Fruit fly (Drosophila melanogaster) whole organism, embryonic: ENCODE data around the gene CG13028.

Experiments used
- Asciz ChIP-seq: fragments of 200-800 bp; sonication (Bioruptor generic); optimal IDR thresholded peaks from 2 replicates; lab custom pipeline; 2017; ENCODE audit warnings: missing biosample characterization, mild to moderate bottlenecking, missing genetic modification characterization, missing genetic modification reagents
- Blimp-1 ChIP-seq: fragments of 200-800 bp; sonication (Bioruptor generic); optimal IDR thresholded peaks from 3 replicates; lab custom pipeline; 2018; ENCODE audit warnings: missing biosample characterization, missing genetic modification characterization, mild to moderate bottlenecking, moderate library complexity, missing genetic modification reagents
- Bteb2 ChIP-seq: fragments of 200-800 bp; sonication (Bioruptor generic); optimal IDR thresholded peaks from 2 replicates; lab custom pipeline; 2016; ENCODE audit warnings: missing biosample characterization, missing genetic modification characterization
- CG10147 ChIP-seq: fragments of 200-800 bp; sonication (Bioruptor generic); optimal IDR thresholded peaks from 2 replicates; lab custom pipeline; 2019; ENCODE audit warnings: missing biosample characterization, mild to moderate bottlenecking, missing genetic modification characterization, moderate library complexity
- CG11093 ChIP-seq: fragments of 200-800 bp; sonication (Bioruptor generic); IDR thresholded peaks from 3 replicates; pipeline ENCODE4 v1.3.6; 2022; ENCODE audit warnings: missing biosample characterization, missing genetic modification characterization
- CG11456 ChIP-seq: fragments of 200-800 bp; sonication (Bioruptor generic); IDR thresholded peaks from 3 replicates; pipeline ENCODE4 v1.3.6; 2022; ENCODE audit warnings: missing biosample characterization, missing genetic modification characterization
- CG12071 ChIP-seq: fragments of 200-800 bp; sonication (Bioruptor generic); optimal IDR thresholded peaks from 3 replicates; lab custom pipeline; 2018; ENCODE audit warnings: missing biosample characterization, mild to moderate bottlenecking, missing genetic modification characterization
- CG12104 ChIP-seq: fragments of 200-800 bp; sonication (Bioruptor generic); optimal IDR thresholded peaks from 3 replicates; lab custom pipeline; 2016; ENCODE audit warnings: missing biosample characterization, missing genetic modification characterization
- CG14667 ChIP-seq: fragments of 200-800 bp; sonication (Bioruptor generic); IDR thresholded peaks from 2 replicates; pipeline ENCODE4 v1.3.6; 2022; ENCODE audit warnings: missing biosample characterization, missing genetic modification characterization
- CG15269 ChIP-seq: fragments of 200-800 bp; sonication (Bioruptor generic); optimal IDR thresholded peaks from 2 replicates; lab custom pipeline; 2018; ENCODE audit warnings: missing biosample characterization, mild to moderate bottlenecking, missing genetic modification characterization, moderate library complexity
- CG15696 ChIP-seq: fragments of 200-800 bp; sonication (Bioruptor generic); optimal IDR thresholded peaks from 2 replicates; lab custom pipeline; 2019; ENCODE audit warnings: missing biosample characterization, mild to moderate bottlenecking, missing genetic modification characterization, moderate library complexity
- CG16863 ChIP-seq: fragments of 200-800 bp; sonication (Bioruptor generic); optimal IDR thresholded peaks from 3 replicates; lab custom pipeline; 2016; ENCODE audit warnings: missing biosample characterization, missing genetic modification characterization
- CG17829 ChIP-seq: fragments of 200-800 bp; optimal IDR thresholded peaks from 2 replicates; lab custom pipeline; 2019; ENCODE audit warnings: missing biosample characterization, mild to moderate bottlenecking, missing genetic modification characterization, moderate library complexity
- CG18599 ChIP-seq: fragments of 200-800 bp; sonication (Bioruptor generic); optimal IDR thresholded peaks from 3 replicates; lab custom pipeline; 2017; ENCODE audit warnings: missing biosample characterization, missing genetic modification characterization, mild to moderate bottlenecking, moderate library complexity, missing genetic modification reagents
- CG2712 ChIP-seq: fragments of 200-800 bp; optimal IDR thresholded peaks from 3 replicates; lab custom pipeline; 2019; ENCODE audit warnings: missing biosample characterization, mild to moderate bottlenecking, missing genetic modification characterization, moderate library complexity
- CG30020 ChIP-seq: fragments of 200-800 bp; optimal IDR thresholded peaks from 2 replicates; lab custom pipeline; 2019; ENCODE audit warnings: missing biosample characterization, mild to moderate bottlenecking, missing genetic modification characterization, moderate library complexity
- CG31441 ChIP-seq: fragments of 200-800 bp; sonication (Bioruptor generic); IDR thresholded peaks from 2 replicates; pipeline ENCODE4 v1.3.6; 2022; ENCODE audit warnings: missing biosample characterization, missing genetic modification characterization
- CG32767 ChIP-seq: fragments of 200-800 bp; sonication (Bioruptor generic); IDR thresholded peaks from 2 replicates; pipeline ENCODE4 v1.3.6; 2022; ENCODE audit warnings: missing biosample characterization, missing genetic modification characterization
- CG34376 ChIP-seq: fragments of 200-800 bp; sonication (Bioruptor generic); optimal IDR thresholded peaks from 2 replicates; lab custom pipeline; 2018; ENCODE audit warnings: missing biosample characterization, mild to moderate bottlenecking, missing genetic modification characterization
- CG7839 ChIP-seq: fragments of 200-800 bp; sonication (Bioruptor generic); optimal IDR thresholded peaks from 3 replicates; lab custom pipeline; 2018; ENCODE audit warnings: missing biosample characterization, mild to moderate bottlenecking, missing genetic modification characterization, moderate library complexity
- CG9609 ChIP-seq: fragments of 200-800 bp; sonication (Bioruptor generic); optimal IDR thresholded peaks from 3 replicates; lab custom pipeline; 2016; ENCODE audit warnings: missing biosample characterization, missing genetic modification characterization
- Camta ChIP-seq: fragments of 200-800 bp; sonication (Bioruptor generic); optimal IDR thresholded peaks from 2 replicates; lab custom pipeline; 2016; ENCODE audit warnings: missing biosample characterization, missing genetic modification characterization
- CoRest ChIP-seq: fragments of 200-800 bp; sonication (Bioruptor generic); optimal IDR thresholded peaks from 3 replicates; lab custom pipeline; 2018; ENCODE audit warnings: missing biosample characterization, mild to moderate bottlenecking, missing genetic modification characterization, moderate library complexity
- Deaf1 ChIP-seq: fragments of 200-800 bp; optimal IDR thresholded peaks from 3 replicates; lab custom pipeline; 2019; ENCODE audit warnings: missing biosample characterization, mild to moderate bottlenecking, missing genetic modification characterization, moderate library complexity
- HLH3B ChIP-seq: fragments of 200-800 bp; sonication (Bioruptor generic); IDR thresholded peaks from 2 replicates; pipeline ENCODE4 v1.3.6; 2022; ENCODE audit warnings: missing biosample characterization, missing genetic modification characterization
- Hr78 ChIP-seq, 2 experiments: fragments of 200-800 bp in 1 of 2; fragments of >200 bp in 1 of 2; sonication (Bioruptor generic) in 1 of 2; optimal IDR thresholded peaks; 2 replicates each; lab custom pipeline; 2017 to 2019; ENCODE audit warnings: missing biosample characterization in 2 of 2, missing genetic modification characterization in 2 of 2, mild to moderate bottlenecking in 1 of 2, moderate library complexity in 1 of 2
- MBD-R2 ChIP-seq: fragments of 200-800 bp; sonication (Bioruptor generic); IDR thresholded peaks from 2 replicates; pipeline ENCODE4 v1.3.6; 2022; ENCODE audit warnings: missing biosample characterization, missing genetic modification characterization
- Oli ChIP-seq: fragments of 200-800 bp; sonication (Bioruptor generic); optimal IDR thresholded peaks from 2 replicates; lab custom pipeline; 2018; ENCODE audit warnings: missing biosample characterization, mild to moderate bottlenecking, missing genetic modification characterization, moderate library complexity
- Sox102F ChIP-seq: fragments of 200-800 bp; sonication (Bioruptor generic); optimal IDR thresholded peaks from 2 replicates; lab custom pipeline; 2018; ENCODE audit warnings: missing biosample characterization, mild to moderate bottlenecking, missing genetic modification characterization, moderate library complexity
- Tbp ChIP-seq: fragments of >200 bp; optimal IDR thresholded peaks from 2 replicates; lab custom pipeline; 2018; ENCODE audit warnings: missing biosample characterization, missing genetic modification characterization
- Xrp1 ChIP-seq: fragments of 200-800 bp; sonication (Bioruptor generic); IDR thresholded peaks from 2 replicates; pipeline ENCODE4 v1.3.6; 2022; ENCODE audit warnings: missing biosample characterization, missing genetic modification characterization
- crol ChIP-seq: fragments of 200-800 bp; sonication (Bioruptor generic); IDR thresholded peaks from 2 replicates; pipeline ENCODE4 v1.3.6; 2022; ENCODE audit warnings: missing biosample characterization, missing genetic modification characterization
- cwo ChIP-seq: fragments of 200-800 bp; sonication (Bioruptor generic); optimal IDR thresholded peaks from 3 replicates; lab custom pipeline; 2017; ENCODE audit warnings: missing biosample characterization, missing genetic modification characterization, mild to moderate bottlenecking, moderate library complexity, missing genetic modification reagents
- dmrt99B ChIP-seq: fragments of 200-800 bp; sonication (Bioruptor generic); optimal IDR thresholded peaks from 2 replicates; lab custom pipeline; 2018; ENCODE audit warnings: missing biosample characterization, mild to moderate bottlenecking, missing genetic modification characterization, moderate library complexity
- eyg ChIP-seq: fragments of 200-800 bp; sonication (Bioruptor generic); optimal IDR thresholded peaks from 3 replicates; lab custom pipeline; 2016; ENCODE audit warnings: missing biosample characterization, missing genetic modification characterization
- lab ChIP-seq: fragments of 200-800 bp; sonication (Bioruptor generic); optimal IDR thresholded peaks from 3 replicates; lab custom pipeline; 2017; ENCODE audit warnings: missing biosample characterization, missing genetic modification characterization, mild to moderate bottlenecking, moderate library complexity, missing genetic modification reagents
- lmd ChIP-seq: fragments of 200-800 bp; sonication (Bioruptor generic); IDR thresholded peaks from 2 replicates; pipeline ENCODE4 v1.3.6; 2022; ENCODE audit warnings: missing biosample characterization, missing genetic modification characterization
- nmo ChIP-seq: fragments of 200-800 bp; sonication (Bioruptor generic); optimal IDR thresholded peaks from 2 replicates; lab custom pipeline; 2018; ENCODE audit warnings: missing biosample characterization, mild to moderate bottlenecking, missing genetic modification characterization, moderate library complexity
- pfk ChIP-seq: fragments of 200-800 bp; sonication (Bioruptor generic); optimal IDR thresholded peaks from 2 replicates; lab custom pipeline; 2018; ENCODE audit warnings: missing biosample characterization, mild to moderate bottlenecking, missing genetic modification characterization, moderate library complexity
- repo ChIP-seq: fragments of 200-800 bp; sonication (Bioruptor generic); optimal IDR thresholded peaks from 2 replicates; lab custom pipeline; 2016; ENCODE audit warnings: missing biosample characterization, missing genetic modification characterization
- row ChIP-seq: fragments of 200-800 bp; sonication (Bioruptor generic); IDR thresholded peaks from 3 replicates; pipeline ENCODE4 v1.3.6; 2022; ENCODE audit warnings: missing biosample characterization, missing genetic modification characterization
- sisA ChIP-seq: fragments of 200-800 bp; sonication (Bioruptor generic); IDR thresholded peaks from 2 replicates; pipeline ENCODE4 v1.3.6; 2022; ENCODE audit warnings: missing biosample characterization, missing genetic modification characterization
- sna ChIP-seq: fragments of 200-800 bp; sonication (Bioruptor generic); IDR thresholded peaks from 2 replicates; pipeline ENCODE4 v1.3.6; 2022; ENCODE audit warnings: missing biosample characterization, missing genetic modification characterization; ENCODE audit not compliant: partially characterized antibody
- ttk ChIP-seq: fragments of 200-800 bp; sonication (Bioruptor generic); IDR thresholded peaks from 2 replicates; pipeline ENCODE4 v2.1.2; 2022; ENCODE audit warnings: missing biosample characterization, missing genetic modification characterization
- wor ChIP-seq: fragments of 200-800 bp; sonication (Bioruptor generic); IDR thresholded peaks from 2 replicates; pipeline ENCODE4 v1.3.6; 2022; ENCODE audit warnings: missing biosample characterization, missing genetic modification characterization
- z ChIP-seq: fragments of 200-800 bp; sonication (Bioruptor generic); IDR thresholded peaks from 3 replicates; pipeline ENCODE4 v1.3.6; 2022; ENCODE audit warnings: missing biosample characterization, missing genetic modification characterization

CG13028 gene

DNA sequence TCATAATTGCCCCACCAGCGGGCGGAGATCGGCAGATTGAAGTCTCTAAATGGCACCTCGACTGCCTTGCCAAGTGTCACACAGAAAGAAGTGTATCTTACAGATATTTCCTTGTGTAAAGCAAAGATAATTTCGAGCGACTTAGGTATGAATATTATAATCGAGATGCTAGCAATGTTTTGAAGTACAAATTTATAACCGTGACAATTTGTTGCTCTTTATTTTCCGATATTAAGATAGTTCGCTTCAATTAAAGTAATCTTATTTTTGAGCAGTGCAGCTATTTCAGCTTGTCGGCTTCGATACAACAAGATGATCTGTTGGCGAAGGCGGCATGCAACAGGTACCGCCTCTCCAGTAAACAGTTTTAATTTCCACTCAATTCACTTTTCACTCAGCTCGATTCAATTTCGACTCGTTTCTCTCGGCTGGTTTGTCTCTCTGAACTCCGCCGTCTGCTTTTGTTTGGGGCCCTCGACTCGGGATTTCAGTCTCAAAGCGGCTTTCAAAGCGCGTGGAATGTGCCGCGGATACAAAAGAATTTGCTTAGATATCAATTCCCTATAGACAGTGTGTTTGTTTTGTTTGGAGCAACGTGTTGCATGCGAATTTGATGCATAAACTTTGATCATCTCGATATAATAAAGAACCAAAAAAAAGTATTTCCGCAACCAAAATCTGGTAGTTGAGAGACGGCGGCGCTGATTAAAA is 7.1 kb upstream of the CG13028 start (continued):
- peak; percentile 13 for TF ChIP-seq lab (GFP tag; lab: Kevin White, UChicago)
- TF ChIP-seq HLH3B (GFP tag; lab: Robert Waterston, UW), result peak; percentile 44; the same call in 1 of the 2 replicates
- no peak for TF ChIP-seq crol (GFP tag; lab: Robert Waterston, UW)
- peak; percentile 39 for TF ChIP-seq ttk (GFP tag; lab: Robert Waterston, UW)
- no peak for TF ChIP-seq CG11456 (GFP tag; lab: Robert Waterston, UW)
- TF ChIP-seq Blimp-1 (GFP tag; lab: Kevin White, UChicago), result peak; percentile 14
- peak; percentile 10 for TF ChIP-seq nmo
- peak; percentile 46; the same call in 1 of the 2 replicates for TF ChIP-seq CG31441 (GFP tag; lab: Robert Waterston, UW)
- TF ChIP-seq dmrt99B, result peak; percentile 65
- TF ChIP-seq Xrp1, result peak; percentile 42; the same call in 1 of the 2 replicates
- peak; percentile 27; the same call in 1 of the 3 replicates for TF ChIP-seq row (GFP tag; lab: Robert Waterston, UW)
- no peak for TF ChIP-seq CG12071
- TF ChIP-seq pfk (GFP tag; lab: Kevin White, UChicago), result no peak
- TF ChIP-seq Asciz, result peak; percentile 64
- TF ChIP-seq CG32767, result 0 out of 2 replicates have a peak, but pooled peaks have one; percentile 11
- 0 out of 2 replicates have a peak, but pooled peaks have one; percentile 28 for TF ChIP-seq lmd (GFP tag; lab: Robert Waterston, UW)
- TF ChIP-seq z (GFP tag; lab: Robert Waterston, UW), result peak; percentile 96
- peak; percentile 20 for TF ChIP-seq CG17829 (tag; lab: Kevin White, UChicago)
- TF ChIP-seq CG2712 (tag; lab: Kevin White, UChicago), result peak; percentile 53
- TF ChIP-seq Deaf1 (tag; lab: Kevin White, UChicago), result peak; percentile 67

DNA sequence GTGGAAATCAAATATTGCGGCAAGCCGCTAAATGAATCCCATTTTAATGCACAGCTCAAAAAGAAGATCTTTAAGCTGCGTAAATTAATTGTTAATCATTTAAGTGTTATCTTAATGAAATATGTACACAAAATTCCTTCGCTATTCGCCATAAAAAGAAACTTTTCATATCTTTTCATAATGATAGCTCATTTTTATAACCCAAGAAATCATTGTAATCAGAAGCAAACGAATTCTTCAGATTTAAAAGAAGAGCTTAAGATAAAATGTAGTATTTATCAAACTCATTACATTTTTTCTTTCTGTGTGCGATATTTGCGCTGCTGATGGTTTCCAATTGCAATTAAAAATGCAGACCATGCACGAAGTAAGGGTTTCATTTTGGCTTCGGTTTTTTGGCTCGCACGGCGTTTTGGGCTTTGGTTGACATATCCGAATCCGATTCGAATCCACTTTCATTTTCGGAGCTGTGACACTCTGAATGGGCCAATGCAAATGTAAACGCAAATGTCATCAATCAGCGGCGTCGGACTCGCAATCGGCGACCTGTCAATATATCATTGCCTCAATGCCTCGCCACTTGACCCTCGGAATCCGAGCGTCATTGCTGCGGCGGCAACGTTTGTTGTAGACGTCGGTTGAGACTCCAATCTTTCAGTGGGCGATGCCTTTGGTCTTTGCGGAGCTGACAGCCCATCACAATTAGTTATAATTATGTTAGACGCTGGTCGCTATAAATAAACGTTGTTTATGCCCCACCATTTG is 5.5 kb upstream of the CG13028 start:
- TF ChIP-seq Bteb2 (GFP tag; lab: Kevin White, UChicago) (no peak), Tbp (GFP tag; lab: Kevin White, UChicago) (no peak), eyg (GFP tag; lab: Kevin White, UChicago) (no peak), Hr78 (GFP tag; optimal IDR thresholded peaks at IDR 0.05; lab: Kevin White, UChicago) (peak in 1 of 2 experiments; percentile 49), Asciz (no peak), repo (no peak), CG11093 (GFP tag; lab: Robert Waterston, UW) (no peak), CG15696 (tag; lab: Kevin White, UChicago) (no peak), MBD-R2 (GFP tag; lab: Robert Waterston, UW) (no peak), sisA (GFP tag; lab: Robert Waterston, UW) (peak; percentile 25; the same call in 1 of the 2 replicates), CG12104 (GFP tag; lab: Kevin White, UChicago) (no peak), CG16863 (GFP tag; lab: Kevin White, UChicago) (no peak), CG2712 (tag; lab: Kevin White, UChicago) (peak; percentile 16), sna (no peak), cwo (GFP tag; lab: Kevin White, UChicago) (no peak), CG9609 (GFP tag; lab: Kevin White, UChicago) (no peak), Sox102F (GFP tag; lab: Kevin White, UChicago) (peak; percentile 59), CG14667 (no peak), dmrt99B (peak; percentile 48), CG18599 (GFP tag; lab: Kevin White, UChicago) (no peak), Camta (GFP tag; lab: Kevin White, UChicago) (no peak), CG34376 (GFP tag; lab: Kevin White, UChicago) (no peak), CG10147 (GFP tag; lab: Kevin White, UChicago) (no peak), wor (GFP tag; lab: Robert Waterston, UW) (0 out of 2 replicates have a peak, but pooled peaks have one; percentile 31), Oli (tag; lab: Kevin White, UChicago) (peak; percentile 7), CG7839 (tag; lab: Kevin White, UChicago) (peak; percentile 2), CG15269 (tag; lab: Kevin White, UChicago) (peak; percentile 17), CoRest (tag; lab: Kevin White, UChicago) (peak; percentile 12), CG30020 (tag; lab: Kevin White, UChicago) (no peak)
